Fruit fly (Drosophila melanogaster): Measurements from ENCODE around the gene PDCD-5.

dm6 chr3L:16225175-16225574 lies 6.7 kb downstream of the PDCD-5 start:
- no peak for TF ChIP-seq psq (optimal IDR thresholded peaks at IDR 0.05)
- no peak for TF ChIP-seq ttk (optimal IDR thresholded peaks at IDR 0.05)
- no peak for TF ChIP-seq h (optimal IDR thresholded peaks at IDR 0.05)
- TF ChIP-seq Sin3A (optimal IDR thresholded peaks at IDR 0.05) = no peak

All from Kc167 (cell line).